Worm (Caenorhabditis elegans) whole organism, L3 larva: ENCODE measurements around the gene K01A2.5.

ENCODE experiments used
- R02D3.7 ChIP-seq: fragments of 150-350 bp; optimal IDR thresholded peaks from 2 replicates; lab custom pipeline; 2014; ENCODE audit warnings: missing biosample characterization, missing genetic modification characterization
- ZK546.5 ChIP-seq: sonication (generic microtip); optimal IDR thresholded peaks from 2 replicates; lab custom pipeline; 2017; ENCODE audit warnings: missing biosample characterization, missing genetic modification characterization
- ama-1 ChIP-seq: fragments of 150-350 bp; optimal IDR thresholded peaks from 2 replicates; lab custom pipeline; 2018
- ceh-16 ChIP-seq: sonication (generic microtip); optimal IDR thresholded peaks from 2 replicates; lab custom pipeline; 2017; ENCODE audit warnings: missing biosample characterization, missing genetic modification characterization
- ceh-28 ChIP-seq: fragments of 150-350 bp; optimal IDR thresholded peaks from 2 replicates; lab custom pipeline; 2014; ENCODE audit warnings: missing biosample characterization, missing genetic modification reagents, missing genetic modification characterization
- ceh-82 ChIP-seq: fragments of 150-350 bp; optimal IDR thresholded peaks from 2 replicates; lab custom pipeline; 2014; ENCODE audit warnings: missing biosample characterization, missing genetic modification characterization
- daf-12 ChIP-seq: fragments of 150-350 bp; optimal IDR thresholded peaks from 2 replicates; lab custom pipeline; 2014; ENCODE audit warnings: missing biosample characterization, missing genetic modification reagents, missing genetic modification characterization
- egl-27 ChIP-seq: sonication (generic microtip); optimal IDR thresholded peaks from 4 replicates; lab custom pipeline; 2017; ENCODE audit warnings: missing biosample characterization, missing genetic modification reagents, missing genetic modification characterization
- egl-5 ChIP-seq: fragments of 150-350 bp; optimal IDR thresholded peaks from 2 replicates; lab custom pipeline; 2017; ENCODE audit warnings: missing biosample characterization, missing genetic modification reagents, missing genetic modification characterization, inconsistent platforms
- elt-1 ChIP-seq: fragments of 150-350 bp; optimal IDR thresholded peaks from 2 replicates; lab custom pipeline; 2014; ENCODE audit warnings: missing biosample characterization, missing genetic modification characterization
- elt-2 ChIP-seq: sonication (generic microtip); optimal IDR thresholded peaks from 2 replicates; lab custom pipeline; 2016; ENCODE audit warnings: missing genetic modification reagents, mild to moderate bottlenecking, missing genetic modification characterization, missing compliant biosample characterization
- elt-3 ChIP-seq, 3 experiments: fragments of 150-350 bp in 1 of 3; sonication (generic microtip) in 2 of 3; optimal IDR thresholded peaks; 2 replicates in 2 of 3; 4 replicates in 1 of 3; lab custom pipeline; 2014 to 2017; ENCODE audit warnings: missing biosample characterization in 3 of 3, missing genetic modification characterization in 3 of 3
- eor-1 ChIP-seq, 2 experiments: fragments of 150-350 bp; optimal IDR thresholded peaks; 2 replicates each; lab custom pipeline; 2014 to 2018; ENCODE audit warnings: missing biosample characterization in 2 of 2, missing genetic modification characterization in 2 of 2
- fkh-10 ChIP-seq: sonication (generic microtip); optimal IDR thresholded peaks from 2 replicates; lab custom pipeline; 2017; ENCODE audit warnings: missing biosample characterization, missing genetic modification reagents, missing genetic modification characterization
- fkh-2 ChIP-seq: fragments of 150-350 bp; optimal IDR thresholded peaks from 2 replicates; lab custom pipeline; 2014; ENCODE audit warnings: missing biosample characterization, missing genetic modification reagents, missing genetic modification characterization
- fos-1 ChIP-seq: fragments of 150-350 bp; optimal IDR thresholded peaks from 2 replicates; lab custom pipeline; 2014; ENCODE audit warnings: missing biosample characterization, missing genetic modification characterization
- hmg-11 ChIP-seq: sonication (generic microtip); optimal IDR thresholded peaks from 2 replicates; lab custom pipeline; 2016; ENCODE audit warnings: missing genetic modification characterization, missing compliant biosample characterization
- jun-1 ChIP-seq: fragments of 150-350 bp; optimal IDR thresholded peaks from 2 replicates; lab custom pipeline; 2014; ENCODE audit warnings: missing biosample characterization, missing genetic modification reagents, missing genetic modification characterization
- lin-15B ChIP-seq: fragments of 150-350 bp; optimal IDR thresholded peaks from 2 replicates; lab custom pipeline; 2014; ENCODE audit warnings: missing biosample characterization, missing genetic modification characterization
- lin-39 ChIP-seq: fragments of 150-350 bp; optimal IDR thresholded peaks from 2 replicates; lab custom pipeline; 2018; ENCODE audit warnings: missing biosample characterization, missing genetic modification reagents, missing genetic modification characterization
- lsy-12 ChIP-seq: sonication (generic microtip); optimal IDR thresholded peaks from 2 replicates; lab custom pipeline; 2016; ENCODE audit warnings: mild to moderate bottlenecking, missing genetic modification characterization, missing compliant biosample characterization
- mdl-1 ChIP-seq: fragments of 150-350 bp; optimal IDR thresholded peaks from 2 replicates; lab custom pipeline; 2014; ENCODE audit warnings: missing biosample characterization, missing genetic modification characterization
- nfya-1 ChIP-seq: sonication (generic microtip); optimal IDR thresholded peaks from 2 replicates; lab custom pipeline; 2017; ENCODE audit warnings: missing genetic modification characterization, mild to moderate bottlenecking, missing compliant biosample characterization, antibody characterized with exemption, moderate library complexity; ENCODE audit not compliant: insufficient read depth
- nhr-11 ChIP-seq: fragments of 150-350 bp; optimal IDR thresholded peaks from 2 replicates; lab custom pipeline; 2014; ENCODE audit warnings: missing biosample characterization, missing genetic modification characterization
- nhr-23 ChIP-seq: fragments of 150-350 bp; optimal IDR thresholded peaks from 2 replicates; lab custom pipeline; 2014; ENCODE audit warnings: missing biosample characterization, missing genetic modification reagents, missing genetic modification characterization
- nhr-237 ChIP-seq: fragments of 150-350 bp; optimal IDR thresholded peaks from 2 replicates; lab custom pipeline; 2014; ENCODE audit warnings: missing biosample characterization, missing genetic modification characterization
- nhr-25 ChIP-seq: sonication (generic microtip); optimal IDR thresholded peaks from 2 replicates; lab custom pipeline; 2017; ENCODE audit warnings: missing biosample characterization, missing genetic modification characterization
- nhr-43 ChIP-seq: sonication (generic microtip); optimal IDR thresholded peaks from 2 replicates; lab custom pipeline; 2016; ENCODE audit warnings: mild to moderate bottlenecking, missing genetic modification characterization, missing compliant biosample characterization; ENCODE audit not compliant: poor library complexity, severe bottlenecking
- nhr-67 ChIP-seq: fragments of 150-350 bp; optimal IDR thresholded peaks from 2 replicates; lab custom pipeline; 2014; ENCODE audit warnings: missing biosample characterization, missing genetic modification characterization
- nhr-76 ChIP-seq: fragments of 150-350 bp; sonication (generic microtip); optimal IDR thresholded peaks from 5 replicates; lab custom pipeline; 2014; ENCODE audit warnings: missing biosample characterization, missing genetic modification characterization
- nhr-77 ChIP-seq: fragments of 150-350 bp; optimal IDR thresholded peaks from 2 replicates; lab custom pipeline; 2014; ENCODE audit warnings: missing biosample characterization, missing genetic modification characterization
- pha-4 ChIP-seq: fragments of 150-350 bp; optimal IDR thresholded peaks from 2 replicates; lab custom pipeline; 2014; ENCODE audit warnings: missing biosample characterization, missing genetic modification reagents, missing genetic modification characterization
- pqm-1 ChIP-seq: fragments of 150-350 bp; optimal IDR thresholded peaks from 2 replicates; lab custom pipeline; 2017; ENCODE audit warnings: missing biosample characterization, missing genetic modification characterization, inconsistent platforms
- sea-2 ChIP-seq: fragments of 150-350 bp; sonication (generic microtip); optimal IDR thresholded peaks from 4 replicates; lab custom pipeline; 2014; ENCODE audit warnings: missing biosample characterization, missing genetic modification reagents, missing genetic modification characterization
- skn-1 ChIP-seq: fragments of 150-350 bp; optimal IDR thresholded peaks from 2 replicates; lab custom pipeline; 2014; ENCODE audit warnings: missing biosample characterization, missing genetic modification characterization
- snpc-4 ChIP-seq: fragments of 150-350 bp; optimal IDR thresholded peaks from 2 replicates; lab custom pipeline; 2014; ENCODE audit warnings: missing biosample characterization, missing genetic modification characterization
- tbx-2 ChIP-seq: sonication (generic microtip); optimal IDR thresholded peaks from 2 replicates; lab custom pipeline; 2016; ENCODE audit warnings: mild to moderate bottlenecking, missing genetic modification characterization, missing compliant biosample characterization
- unc-62 ChIP-seq: fragments of 150-350 bp; sonication (generic microtip); optimal IDR thresholded peaks from 4 replicates; lab custom pipeline; 2014; ENCODE audit warnings: missing biosample characterization, missing genetic modification reagents, missing genetic modification characterization
- ztf-11 ChIP-seq: fragments of 150-350 bp; optimal IDR thresholded peaks from 2 replicates; lab custom pipeline; 2014; ENCODE audit warnings: missing biosample characterization, missing genetic modification characterization
- ztf-4 ChIP-seq: fragments of 150-350 bp; optimal IDR thresholded peaks from 2 replicates; lab custom pipeline; 2014; ENCODE audit warnings: missing biosample characterization, missing genetic modification characterization

K01A2.5 gene

DNA sequence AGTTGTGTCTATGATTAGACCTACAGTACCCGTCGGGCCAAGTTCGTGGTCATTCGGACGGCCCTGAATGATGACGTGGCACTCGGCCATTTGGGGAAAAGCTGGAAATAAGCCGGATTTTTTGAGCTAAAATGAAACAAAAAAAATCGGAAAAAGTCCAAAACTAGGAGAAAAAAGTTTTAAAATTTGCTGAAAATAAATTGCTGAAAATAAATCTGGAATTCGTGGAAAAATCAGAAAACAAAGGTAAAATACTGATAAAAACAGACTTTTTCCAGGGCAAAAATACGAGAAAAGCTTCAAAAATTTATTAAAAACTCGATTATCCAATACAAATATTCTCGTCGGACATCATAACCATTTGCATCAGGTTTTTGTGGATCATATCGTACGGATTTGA is 17.5 kb upstream of the K01A2.5 start, which contains the start of gene B0432.9:
TSS of gene B0432.9 (minus strand) at position 101 of the 400 bp plus-strand sequence.
- TF ChIP-seq nhr-43 (tag; lab: Kevin White, UChicago) (no peak), ceh-28 (tag; lab: Kevin White, UChicago) (no peak), unc-62 (GFP tag; lab: Kevin White, UChicago) (no peak), tbx-2 (tag; lab: Kevin White, UChicago) (no peak), jun-1 (tag; lab: Kevin White, UChicago) (no peak), egl-27 (no peak)

DNA sequence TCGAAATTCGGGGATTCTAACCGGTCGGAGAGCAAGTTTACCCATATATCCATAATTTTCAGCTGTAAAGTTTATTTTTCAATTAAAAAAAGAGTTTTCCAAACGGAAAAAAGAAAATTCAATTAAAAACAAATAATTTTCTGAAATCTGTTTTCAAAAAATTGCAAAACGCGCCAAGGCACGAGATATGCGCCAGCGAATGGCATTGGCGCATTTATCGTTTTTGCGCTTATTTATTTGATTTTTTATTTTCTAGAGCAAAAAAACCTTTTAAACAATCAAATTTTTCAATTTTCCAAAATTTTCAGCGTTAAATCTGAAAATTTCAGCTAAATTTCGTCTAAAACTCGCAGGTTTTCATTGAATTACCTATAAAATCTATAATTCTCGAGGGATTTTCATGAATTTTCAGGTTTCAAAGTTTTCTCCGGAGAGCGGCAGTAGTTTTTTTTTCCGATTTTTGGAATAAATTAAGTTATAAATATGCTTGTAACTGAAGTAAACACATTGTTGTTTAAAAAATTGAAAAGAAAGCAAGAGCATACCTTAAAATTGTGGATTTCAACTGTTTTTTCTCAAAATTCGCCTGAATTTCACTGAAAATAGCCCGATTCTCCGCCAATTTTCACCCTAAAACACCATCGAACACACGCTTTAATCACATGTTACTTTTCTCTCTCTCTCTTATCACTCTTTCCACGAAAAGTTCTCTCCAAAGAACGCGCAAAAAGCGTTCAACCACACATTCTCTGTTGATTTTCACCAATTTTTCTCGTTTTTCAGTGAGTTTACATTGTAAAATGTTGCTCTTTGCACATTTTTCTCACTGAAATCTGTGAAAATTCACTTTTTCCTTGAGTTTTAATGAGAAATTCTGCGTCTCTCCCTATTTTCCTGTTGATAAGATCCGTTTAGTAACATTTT is 15.2 kb upstream of the K01A2.5 start, which contains the start of gene B0432.10:
TSS of gene B0432.10 (minus strand) at position 649 of the 924 bp plus-strand sequence.
- TF ChIP-seq pqm-1 (peak; percentile 91), elt-2 (tag; lab: Kevin White, UChicago) (peak; percentile 32), skn-1 (tag; lab: Kevin White, UChicago) (peak; percentile 69), hmg-11 (peak; percentile 18), ceh-28 (tag; lab: Kevin White, UChicago) (peak; percentile 18), nhr-25 (tag; lab: Kevin White, UChicago) (peak; percentile 57), fkh-10 (GFP tag; lab: Kevin White, UChicago) (peak; percentile 8), elt-1 (tag; lab: Kevin White, UChicago) (no peak), R02D3.7 (tag; lab: Kevin White, UChicago) (peak; percentile 56), nfya-1 (peak; percentile 88), lin-39 (tag; lab: Kevin White, UChicago) (peak; percentile 26), ceh-16 (tag; lab: Kevin White, UChicago) (no peak), snpc-4 (peak; percentile 91), lsy-12 (tag; lab: Kevin White, UChicago) (peak; percentile 42), ceh-82 (tag; lab: Kevin White, UChicago) (peak; percentile 47), sea-2 (GFP tag; lab: Kevin White, UChicago) (no peak), pha-4 (peak; percentile 94), egl-27 (no peak), fkh-2 (no peak), nhr-237 (tag; lab: Kevin White, UChicago) (no peak), mdl-1 (no peak), ztf-4 (tag; lab: Kevin White, UChicago) (no peak), ama-1 (lab: Kevin White, UChicago) (peak; percentile 40), lin-15B (tag; lab: Kevin White, UChicago) (peak; percentile 92), nhr-23 (tag; lab: Kevin White, UChicago) (peak; percentile 90), egl-5 (peak; percentile 58)

DNA sequence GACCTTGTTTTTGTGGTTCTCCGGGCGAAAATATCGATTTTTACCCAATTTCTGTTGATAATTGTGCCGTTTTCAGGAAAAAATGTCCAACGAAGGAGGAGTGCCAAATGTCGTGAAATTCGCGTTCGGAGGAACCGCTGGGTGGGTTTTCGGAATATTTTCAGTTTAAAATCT is 14.6 kb upstream of the K01A2.5 start, which contains the start of gene misc-1:
TSS of gene misc-1 (plus strand) at position 75 of the 174 bp plus-strand sequence.
- no peak for TF ChIP-seq skn-1 (tag; lab: Kevin White, UChicago)
- peak; percentile 0 for TF ChIP-seq ceh-28 (tag; lab: Kevin White, UChicago)
- TF ChIP-seq eor-1 (tag; optimal IDR thresholded peaks at IDR 0.05; lab: Kevin White, UChicago) = no peak

DNA sequence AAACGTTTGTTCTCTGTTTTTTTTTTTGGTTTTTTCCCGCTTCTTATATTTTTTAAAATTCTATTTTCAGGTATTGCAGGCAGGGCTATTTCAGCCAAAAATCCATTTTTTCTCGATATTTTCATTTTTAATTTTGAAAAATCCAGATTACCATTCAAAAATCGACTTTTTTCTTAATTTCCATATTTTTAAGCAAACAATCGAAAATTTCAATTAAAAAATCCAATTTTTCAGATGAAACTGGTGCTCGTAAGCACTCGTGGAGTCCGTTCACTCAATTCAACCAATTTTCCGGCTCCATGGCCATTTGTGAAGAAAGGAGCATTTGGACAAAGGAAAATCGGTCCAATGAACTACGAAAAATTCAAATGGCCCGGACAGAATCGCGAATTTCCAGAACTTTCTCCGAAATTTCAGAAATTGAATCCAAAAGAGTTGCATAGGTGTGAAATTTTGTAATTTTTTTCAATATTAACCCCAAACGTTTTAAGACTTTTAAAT is 12.3 kb upstream of the K01A2.5 start, which contains the start of gene mrpl-41:
TSS of gene mrpl-41 (plus strand) at position 235 of the 501 bp plus-strand sequence.
- no peak for TF ChIP-seq daf-12
- peak; percentile 4 for TF ChIP-seq elt-2 (tag; lab: Kevin White, UChicago)
- TF ChIP-seq nhr-23 (tag; lab: Kevin White, UChicago) = no peak
- no peak for TF ChIP-seq nhr-76 (tag; lab: Kevin White, UChicago)
- TF ChIP-seq ztf-11 (tag; lab: Kevin White, UChicago) = no peak
- TF ChIP-seq snpc-4 = no peak
- TF ChIP-seq nhr-77 (tag; lab: Kevin White, UChicago) = no peak
- TF ChIP-seq hmg-11 = no peak
- TF ChIP-seq lsy-12 (tag; lab: Kevin White, UChicago) = peak; percentile 7
- TF ChIP-seq nhr-67 = no peak
- no peak for TF ChIP-seq elt-3 (tag; optimal IDR thresholded peaks at IDR 0.05; lab: Kevin White, UChicago)
- no peak for TF ChIP-seq lin-15B (tag; lab: Kevin White, UChicago)
- TF ChIP-seq nfya-1 = no peak
- TF ChIP-seq nhr-43 (tag; lab: Kevin White, UChicago) = peak; percentile 48
- no peak for TF ChIP-seq nhr-11
- no peak for TF ChIP-seq fos-1 (tag; lab: Kevin White, UChicago)
- no peak for TF ChIP-seq ZK546.5
- peak; percentile 17 for TF ChIP-seq ama-1 (lab: Kevin White, UChicago)
- TF ChIP-seq, all 47 proteins: peak for 4
